Worm (Caenorhabditis elegans) whole organism, late embryonic: ENCODE results near the gene unc-31.

ENCODE experiments used
- ama-1 ChIP-seq: fragments of 150-350 bp; optimal IDR thresholded peaks from 2 replicates; lab custom pipeline; 2014
- ceh-34 ChIP-seq: sonication (generic microtip); optimal IDR thresholded peaks from 2 replicates; lab custom pipeline; 2016; ENCODE audit warnings: mild to moderate bottlenecking, missing genetic modification characterization, missing compliant biosample characterization
- ceh-9 ChIP-seq: sonication (generic microtip); optimal IDR thresholded peaks from 2 replicates; lab custom pipeline; 2016; ENCODE audit warnings: mild to moderate bottlenecking, missing genetic modification characterization, inconsistent platforms, missing compliant biosample characterization
- ets-4 ChIP-seq: sonication (generic microtip); optimal IDR thresholded peaks from 2 replicates; lab custom pipeline; 2016; ENCODE audit warnings: missing genetic modification characterization, missing compliant biosample characterization
- fkh-10 ChIP-seq: fragments of 150-350 bp; optimal IDR thresholded peaks from 2 replicates; lab custom pipeline; 2014; ENCODE audit warnings: missing biosample characterization, missing genetic modification reagents, missing genetic modification characterization
- pax-1 ChIP-seq: fragments of 150-350 bp; optimal IDR thresholded peaks from 2 replicates; lab custom pipeline; 2014; ENCODE audit warnings: missing biosample characterization, missing genetic modification characterization
- pha-4 ChIP-seq: fragments of 150-350 bp; optimal IDR thresholded peaks from 2 replicates; lab custom pipeline; 2018; ENCODE audit warnings: missing biosample characterization, missing genetic modification reagents, missing genetic modification characterization
- pqm-1 ChIP-seq: sonication (generic microtip); optimal IDR thresholded peaks from 2 replicates; lab custom pipeline; 2016; ENCODE audit warnings: missing genetic modification characterization, missing compliant biosample characterization
- sdc-2 ChIP-seq: sonication (generic microtip); optimal IDR thresholded peaks from 2 replicates; lab custom pipeline; 2016; ENCODE audit warnings: missing genotype, missing genetic modification characterization, missing compliant biosample characterization
- unc-55 ChIP-seq: sonication (generic microtip); optimal IDR thresholded peaks from 2 replicates; lab custom pipeline; 2017; ENCODE audit warnings: missing biosample characterization, missing genetic modification reagents, missing genetic modification characterization

DNA sequence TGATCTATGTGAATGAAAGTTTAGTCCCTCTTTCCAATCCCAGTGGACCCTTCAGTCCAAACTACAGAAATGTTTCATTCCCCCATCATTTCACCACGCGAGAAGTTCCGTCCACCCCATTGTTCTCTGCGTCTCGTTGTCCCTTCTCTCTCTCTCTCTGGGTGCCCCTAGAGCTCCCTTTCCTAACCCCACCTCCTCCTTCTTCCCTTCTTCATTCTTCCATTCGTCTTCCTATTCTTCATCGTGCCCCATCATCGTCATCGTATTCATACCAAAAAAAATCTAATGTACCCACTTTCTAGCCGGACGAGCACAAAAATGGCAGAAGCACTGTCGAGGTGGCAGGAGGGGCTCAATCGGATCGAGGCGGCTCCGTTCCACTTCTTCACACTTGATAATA is 62.5 kb downstream of the unc-31 start, which contains the start of gene M02B1.3:
- TF ChIP-seq pax-1 (tag; lab: Kevin White, UChicago) (no peak), ama-1 (lab: Kevin White, UChicago) (no peak), pha-4 (no peak), pqm-1 (tag; lab: Kevin White, UChicago) (no peak), ceh-34 (tag; lab: Kevin White, UChicago) (no peak), sdc-2 (tag; lab: Kevin White, UChicago) (no peak), fkh-10 (GFP tag; lab: Kevin White, UChicago) (no peak), ets-4 (no peak), unc-55 (GFP tag; lab: Kevin White, UChicago) (no peak), ceh-9 (tag; lab: Kevin White, UChicago) (no peak)
